Fruit fly (Drosophila melanogaster) whole organism, prepupa: ENCODE results near the gene smal.

ENCODE experiments used
- Blimp-1 ChIP-seq: fragments of 200-800 bp; sonication (Bioruptor generic); optimal IDR thresholded peaks from 3 replicates; lab custom pipeline; 2017; ENCODE audit warnings: missing biosample characterization, missing genetic modification characterization, mild to moderate bottlenecking, moderate library complexity, missing genetic modification reagents
- CG10669 ChIP-seq: fragments of 200-800 bp; sonication (Bioruptor generic); optimal IDR thresholded peaks from 3 replicates; lab custom pipeline; 2018; ENCODE audit warnings: missing biosample characterization, mild to moderate bottlenecking, missing genetic modification characterization, moderate library complexity
- CG11294 ChIP-seq: fragments of 200-800 bp; sonication (Bioruptor generic); IDR thresholded peaks from 2 replicates; pipeline ENCODE4 v1.3.6; 2022; ENCODE audit warnings: missing biosample characterization, missing genetic modification characterization
- CG1621 ChIP-seq: fragments of 200-800 bp; sonication (Bioruptor generic); optimal IDR thresholded peaks from 3 replicates; lab custom pipeline; 2018; ENCODE audit warnings: missing biosample characterization, mild to moderate bottlenecking, missing genetic modification characterization
- CG31627 ChIP-seq: fragments of 200-800 bp; sonication (Bioruptor generic); optimal IDR thresholded peaks from 3 replicates; lab custom pipeline; 2016; ENCODE audit warnings: missing biosample characterization, missing genetic modification characterization
- CG32006 ChIP-seq: fragments of 200-800 bp; sonication (Bioruptor generic); optimal IDR thresholded peaks from 3 replicates; lab custom pipeline; 2017; ENCODE audit warnings: missing biosample characterization, mild to moderate bottlenecking, missing genetic modification characterization
- CG4318 ChIP-seq: fragments of 200-800 bp; sonication (Bioruptor generic); optimal IDR thresholded peaks from 3 replicates; lab custom pipeline; 2017; ENCODE audit warnings: missing biosample characterization, mild to moderate bottlenecking, missing genetic modification characterization
- CG6792 ChIP-seq: fragments of 200-800 bp; sonication (Bioruptor generic); optimal IDR thresholded peaks from 3 replicates; lab custom pipeline; 2016; ENCODE audit warnings: missing biosample characterization, missing genetic modification characterization
- CG8319 ChIP-seq: fragments of 200-800 bp; sonication (Bioruptor generic); optimal IDR thresholded peaks from 3 replicates; lab custom pipeline; 2016; ENCODE audit warnings: missing biosample characterization, missing genetic modification characterization
- CG8632 ChIP-seq: fragments of 200-800 bp; sonication (Bioruptor generic); optimal IDR thresholded peaks from 3 replicates; lab custom pipeline; 2016; ENCODE audit warnings: missing biosample characterization, missing genetic modification characterization
- Eip75B ChIP-seq: fragments of 200-800 bp; sonication (Bioruptor generic); optimal IDR thresholded peaks from 3 replicates; lab custom pipeline; 2016; ENCODE audit warnings: missing biosample characterization, missing genetic modification characterization
- Eip93F ChIP-seq: fragments of 200-800 bp; sonication (Bioruptor generic); optimal IDR thresholded peaks from 2 replicates; lab custom pipeline; 2016; ENCODE audit warnings: missing biosample characterization, mild to moderate bottlenecking, missing genetic modification characterization
- Gug ChIP-seq: fragments of 200-800 bp; sonication (Bioruptor generic); IDR thresholded peaks from 2 replicates; pipeline ENCODE4 v1.3.6; 2022; ENCODE audit warnings: missing biosample characterization, missing genetic modification characterization
- Hr38 ChIP-seq: sonication (Bioruptor generic); optimal IDR thresholded peaks from 2 replicates; lab custom pipeline; 2016; ENCODE audit warnings: missing biosample characterization, missing genetic modification characterization
- Hr39 ChIP-seq: fragments of 200-800 bp; sonication (Bioruptor generic); optimal IDR thresholded peaks from 2 replicates; lab custom pipeline; 2016; ENCODE audit warnings: missing biosample characterization, missing genetic modification characterization
- OdsH ChIP-seq: fragments of 200-800 bp; sonication (Bioruptor generic); optimal IDR thresholded peaks from 3 replicates; lab custom pipeline; 2016; ENCODE audit warnings: missing biosample characterization, missing genetic modification characterization
- Smox ChIP-seq: fragments of 200-800 bp; sonication (Bioruptor generic); optimal IDR thresholded peaks from 3 replicates; lab custom pipeline; 2016; ENCODE audit warnings: missing biosample characterization, missing genetic modification characterization
- Sox102F ChIP-seq: fragments of 200-800 bp; sonication (Bioruptor generic); optimal IDR thresholded peaks from 2 replicates; lab custom pipeline; 2016; ENCODE audit warnings: missing biosample characterization, mild to moderate bottlenecking, missing genetic modification characterization
- Sox14 ChIP-seq: fragments of 200-800 bp; sonication (Bioruptor generic); optimal IDR thresholded peaks from 3 replicates; lab custom pipeline; 2016; ENCODE audit warnings: missing biosample characterization, missing genetic modification characterization
- Sox15 ChIP-seq: fragments of 200-800 bp; sonication (Bioruptor generic); optimal IDR thresholded peaks from 3 replicates; lab custom pipeline; 2016; ENCODE audit warnings: missing biosample characterization, missing genetic modification characterization
- achi ChIP-seq: fragments of 200-800 bp; sonication (Bioruptor generic); optimal IDR thresholded peaks from 3 replicates; lab custom pipeline; 2016; ENCODE audit warnings: missing biosample characterization, missing genetic modification characterization
- acj6 ChIP-seq: fragments of 200-800 bp; sonication (Bioruptor generic); optimal IDR thresholded peaks from 3 replicates; lab custom pipeline; 2016; ENCODE audit warnings: missing biosample characterization, missing genetic modification characterization
- cyc ChIP-seq: fragments of 200-800 bp; sonication (Bioruptor generic); optimal IDR thresholded peaks from 3 replicates; lab custom pipeline; 2016; ENCODE audit warnings: missing biosample characterization, missing genetic modification characterization
- dsx ChIP-seq: fragments of 200-800 bp; optimal IDR thresholded peaks from 3 replicates; lab custom pipeline; 2019; ENCODE audit warnings: missing biosample characterization, mild to moderate bottlenecking, missing genetic modification characterization, moderate library complexity; ENCODE audit not compliant: poor library complexity, severe bottlenecking
- eg ChIP-seq: fragments of 200-800 bp; sonication (Bioruptor generic); IDR thresholded peaks from 3 replicates; pipeline ENCODE4 v1.3.6; 2022; ENCODE audit warnings: missing biosample characterization, missing genetic modification characterization
- esn ChIP-seq: fragments of 200-800 bp; sonication (Bioruptor generic); optimal IDR thresholded peaks from 2 replicates; lab custom pipeline; 2016; ENCODE audit warnings: missing biosample characterization, mild to moderate bottlenecking, missing genetic modification characterization, moderate library complexity
- fd59A ChIP-seq: fragments of 200-800 bp; sonication (Bioruptor generic); optimal IDR thresholded peaks from 2 replicates; lab custom pipeline; 2017; ENCODE audit warnings: missing biosample characterization, mild to moderate bottlenecking, missing genetic modification characterization, missing genetic modification reagents
- fd85E ChIP-seq: fragments of 200-800 bp; sonication (Bioruptor generic); optimal IDR thresholded peaks from 3 replicates; lab custom pipeline; 2016; ENCODE audit warnings: missing biosample characterization, missing genetic modification characterization
- fkh ChIP-seq: fragments of 200-800 bp; sonication (Bioruptor generic); optimal IDR thresholded peaks from 3 replicates; lab custom pipeline; 2017; ENCODE audit warnings: missing biosample characterization, mild to moderate bottlenecking, missing genetic modification characterization, moderate library complexity
- net ChIP-seq: fragments of 200-800 bp; sonication (Bioruptor generic); optimal IDR thresholded peaks from 3 replicates; lab custom pipeline; 2016; ENCODE audit warnings: missing biosample characterization, missing genetic modification characterization
- salr ChIP-seq, 2 experiments: fragments of 200-800 bp; sonication (Bioruptor generic); optimal IDR thresholded peaks; 3 replicates each; lab custom pipeline; 2016 to 2018; ENCODE audit warnings: missing biosample characterization in 2 of 2, missing genetic modification characterization in 2 of 2, mild to moderate bottlenecking in 1 of 2
- ss ChIP-seq, 2 experiments: fragments of 200-800 bp; sonication (Bioruptor generic); optimal IDR thresholded peaks; 2 replicates in 1 of 2; 3 replicates in 1 of 2; lab custom pipeline; 2017 to 2018; ENCODE audit warnings: mild to moderate bottlenecking in 2 of 2, missing biosample characterization in 2 of 2, missing genetic modification characterization in 2 of 2, moderate library complexity in 1 of 2
- svp ChIP-seq: fragments of 200-800 bp; sonication (Bioruptor generic); peaks from one replicate; lab custom pipeline; 2016; ENCODE audit warnings: missing biosample characterization, missing genetic modification characterization
- vri ChIP-seq: fragments of 200-800 bp; sonication (Bioruptor generic); optimal IDR thresholded peaks from 3 replicates; lab custom pipeline; 2016; ENCODE audit warnings: missing biosample characterization, mild to moderate bottlenecking, missing genetic modification characterization

Gene smal

dm6 chr2L:6218669-6219406 is 39.9 kb downstream of the smal start:
- TF ChIP-seq Blimp-1 (GFP tag; lab: Kevin White, UChicago): peak; percentile 18
- no peak for TF ChIP-seq CG4318 (GFP tag; lab: Kevin White, UChicago)
- TF ChIP-seq, all 60 proteins: peak for 1

- no peak for TF ChIP-seq CG11294
- no peak for TF ChIP-seq Gug (GFP tag; lab: Robert Waterston, UW)
- no peak for TF ChIP-seq CG6792 (GFP tag; lab: Kevin White, UChicago)
- TF ChIP-seq Smox: no peak
- TF ChIP-seq vri (GFP tag; lab: Kevin White, UChicago): no peak
- no peak for TF ChIP-seq net (GFP tag; lab: Kevin White, UChicago)
- TF ChIP-seq CG32006: no peak
- no peak for TF ChIP-seq fd59A (GFP tag; lab: Kevin White, UChicago)
- TF ChIP-seq CG10669 (GFP tag; lab: Kevin White, UChicago): no peak
- TF ChIP-seq CG8632: no peak
- no peak for TF ChIP-seq CG8319
- TF ChIP-seq OdsH (GFP tag; lab: Kevin White, UChicago): no peak
- TF ChIP-seq achi (GFP tag; lab: Kevin White, UChicago): no peak
- no peak for TF ChIP-seq eg (GFP tag; lab: Robert Waterston, UW)
- no peak for TF ChIP-seq Sox15 (GFP tag; lab: Kevin White, UChicago)
- no peak for TF ChIP-seq svp (GFP tag; lab: Kevin White, UChicago)
Measured at dm6 chr2L:6220966-6221365, 42.0 kb downstream of the smal start.

- no peak for TF ChIP-seq Eip93F (GFP tag; lab: Kevin White, UChicago)
Measured at dm6 chr2L:6224202-6224601, 45.3 kb downstream of the smal start.

- no peak for TF ChIP-seq Hr38 (GFP tag; lab: Kevin White, UChicago)
- TF ChIP-seq cyc (GFP tag; lab: Kevin White, UChicago): no peak
- TF ChIP-seq fd59A (GFP tag; lab: Kevin White, UChicago): no peak
- TF ChIP-seq Blimp-1 (GFP tag; lab: Kevin White, UChicago): no peak
- TF ChIP-seq vri (GFP tag; lab: Kevin White, UChicago): peak; percentile 20
Measured at dm6 chr2L:6224803-6225202, 45.9 kb downstream of the smal start, which contains the start of gene Ugt37B1. Gene Ugt37B1, plus strand, starts transcription at chr2L:6225048.

dm6 chr2L:6228532-6228931 is 49.6 kb downstream of the smal start:
- TF ChIP-seq Sox14 (GFP tag; lab: Kevin White, UChicago) (no peak), salr (GFP tag; optimal IDR thresholded peaks at IDR 0.05; lab: Kevin White, UChicago) (no peak), Hr39 (GFP tag; lab: Kevin White, UChicago) (no peak), fd85E (GFP tag; lab: Kevin White, UChicago) (no peak), Eip75B (GFP tag; lab: Kevin White, UChicago) (no peak), Blimp-1 (GFP tag; lab: Kevin White, UChicago) (no peak), dsx (no peak), acj6 (no peak), fkh (GFP tag; lab: Kevin White, UChicago) (no peak), CG8632 (no peak), OdsH (GFP tag; lab: Kevin White, UChicago) (no peak), CG1621 (no peak), esn (GFP tag; lab: Kevin White, UChicago) (no peak), Sox102F (GFP tag; lab: Kevin White, UChicago) (no peak), fd59A (GFP tag; lab: Kevin White, UChicago) (no peak), ss (GFP tag; optimal IDR thresholded peaks at IDR 0.05; lab: Kevin White, UChicago) (no peak), CG11294 (no peak), achi (GFP tag; lab: Kevin White, UChicago) (no peak), svp (GFP tag; lab: Kevin White, UChicago) (no peak), CG31627 (GFP tag; lab: Kevin White, UChicago) (no peak)
- TF ChIP-seq, all 60 proteins: peak for 0
